Worm (Caenorhabditis elegans) whole organism, dauer: ENCODE data around the gene K08E3.2.

Experiments used
- unc-62 ChIP-seq: sonication (generic microtip); optimal IDR thresholded peaks from 2 replicates; lab custom pipeline; 2017; ENCODE audit warnings: missing biosample characterization, missing genetic modification reagents, missing genetic modification characterization

The K08E3.2 gene

DNA sequence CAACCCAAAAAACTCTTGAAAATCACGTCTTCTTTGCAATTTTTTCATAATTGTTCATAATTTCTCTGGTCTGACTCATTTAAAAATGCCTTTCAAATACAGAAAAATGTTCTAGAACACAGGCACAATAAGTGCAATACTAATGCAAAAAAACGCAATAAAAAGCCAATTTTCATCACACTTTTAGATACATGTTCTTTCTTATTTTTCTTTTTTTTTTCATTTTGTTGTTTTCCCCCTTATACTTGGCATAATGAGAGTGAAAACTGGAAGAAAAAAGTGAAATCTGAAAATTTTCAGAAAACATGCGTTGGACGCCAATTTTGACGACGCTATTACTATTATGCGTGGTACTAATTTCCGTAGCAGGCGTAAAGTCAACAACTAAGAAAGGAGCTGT, 4.6 kb downstream of the K08E3.2 start, which contains the start of gene tyr-2:
Gene tyr-2, plus strand, starts transcription at position 301 of the 400 bp plus-strand sequence.
- TF ChIP-seq unc-62 (GFP tag; lab: Kevin White, UChicago) = no peak

DNA sequence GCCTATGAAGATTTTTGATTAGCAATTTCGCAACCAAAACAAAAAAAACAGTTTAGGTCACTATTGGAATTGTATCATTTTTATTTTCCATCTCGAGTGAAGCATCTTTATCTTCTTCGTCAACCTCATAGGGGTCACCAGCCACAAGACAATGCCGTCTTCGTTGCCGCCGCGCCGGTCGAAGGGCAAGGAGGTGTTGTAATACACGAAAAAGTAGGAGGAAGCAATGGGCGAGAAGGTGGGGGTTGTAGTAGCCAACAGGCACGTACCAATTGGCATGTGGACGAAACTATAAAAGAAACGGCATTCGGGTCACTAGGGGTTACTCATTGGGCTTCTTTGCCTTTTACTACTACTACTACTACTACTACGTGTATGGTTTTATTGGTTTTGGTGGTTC, 6.5 kb downstream of the K08E3.2 start:
- TF ChIP-seq unc-62 (GFP tag; lab: Kevin White, UChicago) = no peak

DNA sequence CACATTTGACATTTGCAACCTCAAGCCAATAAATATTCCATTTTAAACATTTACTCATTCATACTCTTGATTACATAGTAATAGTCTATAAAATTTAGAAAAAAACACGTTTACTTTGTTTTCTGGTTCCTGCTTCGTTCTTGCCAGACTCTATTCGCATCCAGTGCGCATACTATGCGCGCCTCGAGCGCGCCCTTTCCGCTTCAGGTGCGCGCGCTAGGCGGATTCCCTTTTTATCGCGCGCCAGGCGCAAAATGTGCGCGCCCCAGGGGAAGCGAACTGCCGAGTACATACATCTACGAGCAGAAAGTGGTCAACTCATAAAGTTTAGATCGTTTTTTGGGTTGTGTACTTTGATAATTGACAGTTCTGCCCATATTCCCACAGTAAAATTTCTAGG, 7.1 kb downstream of the K08E3.2 start:
- no peak for TF ChIP-seq unc-62 (GFP tag; lab: Kevin White, UChicago)

DNA sequence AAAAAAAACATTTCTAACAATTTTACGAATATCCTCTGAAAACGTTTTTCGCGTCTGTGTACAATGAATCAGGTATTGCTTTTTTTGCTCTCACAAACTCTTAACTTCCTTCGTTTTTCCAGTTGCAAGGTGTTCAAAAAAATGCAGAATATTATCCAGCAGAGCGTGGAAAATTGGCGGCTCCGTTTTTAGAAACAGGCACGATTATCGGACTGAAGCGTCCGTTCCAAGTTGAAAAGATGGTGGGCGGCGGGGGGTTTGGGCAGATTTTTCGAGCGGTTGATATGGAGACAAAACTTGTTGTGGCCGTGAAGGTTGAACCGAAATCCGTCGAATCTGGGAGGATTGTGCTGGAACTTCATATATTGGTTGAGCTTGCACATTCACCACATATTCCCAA, 13.5 kb downstream of the K08E3.2 start, which contains the start of gene W06F12.3:
Gene W06F12.3, plus strand, starts transcription at position 23 of the 400 bp plus-strand sequence.
- TF ChIP-seq unc-62 (GFP tag; lab: Kevin White, UChicago) = no peak

DNA sequence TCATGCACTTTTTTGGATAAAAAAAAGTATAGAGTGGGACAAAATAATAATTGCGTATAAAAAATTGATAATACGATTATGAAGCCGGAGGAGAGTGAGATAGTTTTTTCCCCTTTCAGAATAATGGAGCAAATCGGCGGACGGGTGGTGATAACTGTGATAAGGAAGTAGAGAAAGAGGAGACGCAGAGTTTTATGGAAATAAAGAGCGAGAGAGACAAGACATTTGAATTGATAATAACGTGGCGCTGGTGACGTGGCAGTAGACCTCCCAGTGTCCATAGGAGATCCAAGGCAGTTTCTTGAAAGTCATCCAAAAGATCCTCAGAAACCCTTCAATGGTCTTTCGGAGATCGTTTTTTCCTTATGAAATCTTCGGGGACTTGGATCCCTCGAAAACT, 14.7 kb downstream of the K08E3.2 start:
- no peak for TF ChIP-seq unc-62 (GFP tag; lab: Kevin White, UChicago)

DNA sequence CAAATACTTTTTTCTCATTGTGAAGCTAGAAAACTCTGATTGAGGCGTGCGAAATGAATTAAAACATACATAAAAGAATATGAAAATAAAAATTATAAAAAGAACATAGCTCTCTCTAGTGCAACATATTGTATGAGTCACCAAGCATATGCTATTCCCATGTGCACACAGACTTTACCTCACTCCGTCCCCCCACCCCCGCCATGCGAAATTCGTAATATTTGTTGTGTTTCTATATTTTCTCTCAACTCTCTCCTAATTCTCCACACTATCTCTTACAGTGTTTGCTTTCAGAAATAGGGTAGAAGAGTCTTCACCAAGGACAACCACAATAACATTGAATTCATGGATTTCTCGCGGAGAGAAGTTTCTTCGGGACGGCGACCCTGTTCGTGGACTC, 15.8 kb downstream of the K08E3.2 start:
- TF ChIP-seq unc-62 (GFP tag; lab: Kevin White, UChicago) = no peak

DNA sequence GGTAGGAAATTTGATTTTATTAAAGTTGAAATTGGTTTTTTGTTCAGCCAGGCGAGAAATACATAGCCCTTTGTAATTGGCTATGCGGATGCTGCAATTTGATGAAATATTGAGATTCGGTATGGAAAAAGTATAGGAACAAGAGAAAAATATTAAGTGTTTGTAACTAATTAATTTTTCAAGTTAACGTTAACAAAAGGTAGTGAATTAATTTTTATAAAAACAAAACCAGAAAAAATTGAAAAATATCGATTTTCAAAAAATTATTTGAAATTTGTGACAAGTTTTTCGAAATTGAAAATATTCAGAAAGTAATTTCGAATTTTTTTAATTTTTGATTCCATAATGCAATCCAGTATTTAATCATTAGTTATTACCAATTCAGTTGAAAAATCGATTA, 16.9 kb downstream of the K08E3.2 start, which contains the start of gene W06F12.2:
Gene W06F12.2, minus strand, starts transcription at position 101 of the 400 bp plus-strand sequence.
- no peak for TF ChIP-seq unc-62 (GFP tag; lab: Kevin White, UChicago)

DNA sequence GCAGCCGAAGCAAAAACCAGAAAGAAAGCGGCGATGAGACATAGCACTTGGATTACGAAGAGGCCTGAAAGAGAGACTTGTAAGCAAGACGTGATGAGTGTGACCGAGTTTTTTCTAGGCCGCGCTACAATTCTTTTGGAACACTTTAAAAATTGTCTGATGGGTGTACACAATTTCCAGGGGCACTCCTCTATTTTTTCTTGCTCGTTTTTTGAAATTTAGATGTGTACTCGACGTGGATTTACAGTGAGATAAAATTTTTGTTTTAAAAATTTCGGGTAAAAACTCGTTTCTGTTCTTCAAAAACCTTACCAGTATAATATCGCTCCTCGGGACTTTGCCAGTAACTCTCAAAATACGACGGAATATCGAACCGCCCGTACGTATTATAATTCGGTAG, 18.7 kb downstream of the K08E3.2 start:
- no peak for TF ChIP-seq unc-62 (GFP tag; lab: Kevin White, UChicago)

DNA sequence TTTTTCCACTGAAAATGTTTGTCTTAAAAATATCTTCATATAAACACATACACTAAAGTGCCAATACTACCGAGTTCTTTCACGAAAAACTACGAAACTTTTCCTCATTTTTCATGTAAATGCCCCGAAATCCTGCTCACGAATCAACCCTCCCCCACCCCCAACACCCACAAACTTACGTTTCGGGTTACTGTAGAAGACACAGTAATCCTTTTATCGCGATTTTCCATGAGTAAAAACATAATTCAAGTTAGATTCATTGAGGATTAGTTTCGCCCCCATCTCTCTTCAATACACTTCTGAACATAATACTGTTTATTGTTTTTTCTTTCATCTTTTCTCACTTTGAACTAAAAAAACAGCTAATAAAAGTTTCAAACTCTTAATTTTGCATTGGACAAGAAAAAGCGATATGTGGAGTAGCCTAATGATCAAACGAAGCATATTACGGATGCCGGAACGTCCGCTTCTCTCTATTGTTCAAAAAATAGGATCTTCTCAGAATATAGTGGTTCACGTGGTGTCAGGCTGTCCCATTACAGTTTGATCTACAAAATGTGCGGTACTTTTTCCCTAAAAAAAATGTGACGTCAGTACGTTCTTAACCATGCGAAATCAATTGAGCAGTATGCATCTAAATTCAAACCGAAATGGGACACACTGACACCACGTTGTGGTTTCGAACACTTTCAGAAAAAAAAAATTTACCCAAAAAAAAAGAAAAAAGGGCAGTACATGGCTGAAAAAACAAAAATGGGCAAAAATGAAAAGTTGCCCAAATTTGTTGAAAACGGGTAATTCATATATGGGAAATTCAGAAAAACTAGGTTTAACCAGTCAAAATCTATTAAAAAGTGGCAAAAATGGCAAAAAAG, 24.2 kb downstream of the K08E3.2 start:
- TF ChIP-seq unc-62 (GFP tag; lab: Kevin White, UChicago) = no peak

DNA sequence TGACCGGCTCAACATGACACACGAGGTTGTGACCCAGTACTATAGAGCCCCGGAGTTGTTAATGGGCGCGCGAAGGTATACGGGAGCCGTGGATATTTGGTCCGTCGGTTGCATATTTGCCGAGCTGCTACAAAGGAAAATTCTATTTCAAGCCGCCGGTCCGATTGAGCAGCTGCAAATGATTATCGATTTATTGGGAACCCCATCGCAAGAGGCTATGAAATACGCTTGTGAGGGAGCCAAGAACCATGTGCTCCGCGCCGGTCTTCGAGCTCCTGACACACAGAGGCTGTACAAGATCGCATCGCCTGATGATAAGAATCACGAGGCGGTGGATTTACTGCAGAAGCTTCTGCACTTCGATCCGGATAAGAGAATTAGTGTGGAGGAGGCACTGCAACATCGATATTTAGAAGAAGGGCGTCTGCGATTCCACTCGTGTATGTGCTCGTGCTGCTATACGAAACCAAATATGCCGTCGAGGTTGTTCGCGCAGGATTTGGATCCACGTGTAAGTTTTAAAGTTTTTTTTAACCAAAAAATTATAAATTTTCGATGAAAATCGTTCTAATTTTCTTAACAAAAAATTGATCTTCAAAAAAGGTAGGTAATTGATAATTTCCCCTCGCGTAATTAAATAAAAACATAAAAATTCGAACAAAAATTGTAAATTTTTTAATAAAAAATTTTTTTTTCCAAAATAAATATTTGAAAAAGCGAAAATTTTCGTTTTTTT, 25.9 kb downstream of the K08E3.2 start:
- no peak for TF ChIP-seq unc-62 (GFP tag; lab: Kevin White, UChicago)

DNA sequence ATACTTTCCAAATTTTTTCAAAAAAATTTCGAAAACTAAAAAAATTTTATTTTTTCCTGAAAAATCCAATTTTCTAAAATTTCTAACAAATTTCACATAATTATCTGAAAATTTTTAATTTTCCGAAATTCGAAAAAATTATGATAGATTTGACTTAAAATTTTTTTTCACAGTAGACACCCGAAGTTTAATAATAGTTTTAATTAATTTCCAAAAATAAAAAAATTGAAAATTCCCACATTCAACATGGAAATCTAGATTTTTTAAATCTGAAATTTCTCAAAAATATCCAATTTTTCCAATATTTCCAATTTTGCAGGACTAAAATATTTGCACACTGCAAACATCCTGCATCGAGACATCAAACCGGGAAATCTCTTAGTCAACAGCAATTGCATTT, 26.5 kb downstream of the K08E3.2 start:
- TF ChIP-seq unc-62 (GFP tag; lab: Kevin White, UChicago) = no peak

DNA sequence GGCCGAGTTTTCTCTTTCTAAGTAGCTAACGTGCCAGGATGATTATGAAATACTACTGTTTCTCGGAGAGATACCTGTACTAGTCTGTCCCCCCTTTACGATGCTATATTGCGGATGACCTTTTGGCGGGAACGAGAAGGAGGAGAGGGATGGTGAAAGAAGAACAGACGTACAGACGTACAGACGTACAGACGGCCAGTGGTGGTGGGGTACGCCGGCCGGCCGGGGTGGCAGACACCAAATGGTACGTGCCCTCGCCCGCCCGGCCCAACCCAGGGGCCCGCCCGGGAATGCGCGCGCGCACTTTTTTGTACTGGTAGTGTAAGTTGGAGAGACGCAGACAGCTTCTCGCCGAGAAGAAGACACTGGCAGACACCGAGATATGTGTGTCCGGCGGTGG, 27.4 kb downstream of the K08E3.2 start:
- no peak for TF ChIP-seq unc-62 (GFP tag; lab: Kevin White, UChicago)

DNA sequence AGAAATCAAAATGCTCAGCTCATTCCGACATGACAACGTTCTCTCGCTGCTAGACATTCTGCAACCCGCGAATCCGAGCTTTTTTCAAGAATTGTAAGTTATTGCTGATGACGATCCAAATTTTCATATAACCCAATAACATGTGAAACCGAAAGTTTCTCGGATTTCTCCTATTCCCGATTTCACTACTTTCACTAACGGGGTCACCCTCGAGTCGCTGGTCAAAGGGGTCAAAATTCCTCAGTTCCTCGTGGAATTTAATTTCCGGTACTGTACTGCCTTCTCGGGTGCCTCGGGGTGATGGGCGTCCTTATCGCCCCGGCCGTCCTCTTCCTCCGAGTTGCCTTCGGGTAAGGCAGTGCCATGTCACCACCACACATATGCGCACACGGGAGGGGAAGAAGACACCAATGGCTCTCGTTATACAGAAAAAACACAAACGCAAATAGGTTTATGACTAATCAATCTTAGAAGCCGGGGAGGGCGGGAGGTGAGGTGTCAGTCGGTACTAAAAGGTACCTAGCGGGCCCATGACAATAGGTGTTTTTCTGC, 28.2 kb downstream of the K08E3.2 start:
- no peak for TF ChIP-seq unc-62 (GFP tag; lab: Kevin White, UChicago)

DNA sequence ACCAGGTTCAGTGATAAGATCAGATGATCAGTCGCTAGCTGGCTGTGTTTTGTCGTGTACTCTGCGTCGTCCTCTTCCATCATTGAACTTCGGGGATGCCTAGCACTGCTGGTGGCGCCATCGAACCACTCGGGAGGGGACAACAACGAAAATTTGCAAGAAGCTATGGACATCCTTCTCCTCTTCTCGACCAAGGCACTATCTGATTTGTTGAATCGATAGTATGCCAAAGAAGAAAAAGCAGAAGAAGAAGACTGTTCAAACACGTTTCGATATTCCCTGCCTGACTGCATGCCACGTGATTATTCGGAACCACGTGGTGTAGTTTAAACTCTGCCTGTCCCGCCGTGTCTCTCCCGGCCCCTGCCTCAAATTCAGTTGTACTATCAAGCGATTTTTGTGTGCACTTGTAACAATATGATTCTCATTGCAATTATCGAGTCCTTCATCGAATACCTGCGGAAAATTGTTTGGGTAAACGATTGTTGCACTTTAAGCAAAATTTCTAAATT, 29.2 kb downstream of the K08E3.2 start:
- TF ChIP-seq unc-62 (GFP tag; lab: Kevin White, UChicago) = no peak

DNA sequence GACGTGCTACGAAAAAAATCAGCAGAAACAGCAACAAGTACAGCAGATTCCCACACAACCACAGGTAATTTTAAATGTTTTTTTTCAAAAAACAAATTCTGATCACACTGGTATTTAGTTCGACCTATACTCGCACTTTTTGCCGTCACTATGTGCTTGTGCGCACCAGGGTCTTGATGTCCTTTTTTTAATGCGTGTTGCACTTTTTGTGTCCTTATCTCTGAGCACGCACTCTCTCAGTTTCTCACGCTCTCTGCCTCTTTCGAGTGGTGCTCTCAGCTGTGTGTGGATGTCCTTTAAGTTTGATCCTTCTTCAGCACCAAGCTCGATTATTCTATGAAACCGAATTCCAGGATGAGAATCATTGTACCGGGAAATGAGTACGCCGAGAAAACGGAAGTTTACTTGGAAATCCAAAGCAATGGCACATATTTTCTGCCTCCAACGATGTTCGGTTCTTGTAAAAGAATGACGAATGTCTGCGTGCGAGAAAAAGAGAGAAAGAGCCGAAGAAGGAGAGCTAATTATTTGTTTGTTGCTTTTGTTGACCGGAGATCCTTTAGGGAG, 30.0 kb downstream of the K08E3.2 start:
- TF ChIP-seq unc-62 (GFP tag; lab: Kevin White, UChicago) = no peak
